Fruit fly (Drosophila melanogaster): ENCODE data around the gene CG8312.

CG8312 gene

dm6 chr3R:9590952-9591532 is at the start of gene CG8312, which contains the start of gene bocks:
TSS of gene CG8312 (plus strand) at chr3R:9591309.
TSS of gene bocks (minus strand) at chr3R:9591002.
- TF ChIP-seq rn (GFP tag; IDR thresholded peaks at IDR 0.05) (no peak), CG14655 (GFP tag; optimal IDR thresholded peaks at IDR 0.05) (no peak), CG15710 (tag; optimal IDR thresholded peaks at IDR 0.05) (peak; percentile 3), Pif1B (GFP tag; optimal IDR thresholded peaks at IDR 0.05) (no peak), CG8301 (tag; optimal IDR thresholded peaks at IDR 0.05) (no peak)

dm6 chr3R:9543495-9544180 is 47.5 kb upstream of the CG8312 start:
- TF ChIP-seq CG34367 (tag; optimal IDR thresholded peaks at IDR 0.05) = no peak
- TF ChIP-seq CG13204 (GFP tag; optimal IDR thresholded peaks at IDR 0.05) = no peak
- no peak for TF ChIP-seq Ets98B (GFP tag; IDR thresholded peaks at IDR 0.05)
- TF ChIP-seq CG17806 (tag; optimal IDR thresholded peaks at IDR 0.05) = no peak
- no peak for TF ChIP-seq rn (GFP tag; IDR thresholded peaks at IDR 0.05)
- TF ChIP-seq gl (tag; optimal IDR thresholded peaks at IDR 0.05) = no peak
- TF ChIP-seq CG14655 (GFP tag; optimal IDR thresholded peaks at IDR 0.05) = no peak
- no peak for TF ChIP-seq CG15710 (tag; optimal IDR thresholded peaks at IDR 0.05)
- no peak for TF ChIP-seq CG9948 (tag; optimal IDR thresholded peaks at IDR 0.05)
- no peak for TF ChIP-seq CG12605 (GFP tag; IDR thresholded peaks at IDR 0.05)
- TF ChIP-seq CG4496 (GFP tag; IDR thresholded peaks at IDR 0.05) = no peak
- no peak for TF ChIP-seq fd96Ca (GFP tag; IDR thresholded peaks at IDR 0.05)
- no peak for TF ChIP-seq CG8301 (tag; optimal IDR thresholded peaks at IDR 0.05)
- no peak for TF ChIP-seq CG32121 (GFP tag; IDR thresholded peaks at IDR 0.05)
- no peak for TF ChIP-seq Pif1B (GFP tag; optimal IDR thresholded peaks at IDR 0.05)
- TF ChIP-seq Pif1A (GFP tag; optimal IDR thresholded peaks at IDR 0.05) = no peak

- no peak for TF ChIP-seq CG8159 (tag; optimal IDR thresholded peaks at IDR 0.05)
- no peak for TF ChIP-seq Pif1B (GFP tag; optimal IDR thresholded peaks at IDR 0.05)
- TF ChIP-seq CG32121 (GFP tag; IDR thresholded peaks at IDR 0.05) = no peak
- no peak for TF ChIP-seq Ets98B (GFP tag; IDR thresholded peaks at IDR 0.05)
- TF ChIP-seq CG14655 (GFP tag; optimal IDR thresholded peaks at IDR 0.05) = no peak
- no peak for TF ChIP-seq CG13204 (GFP tag; optimal IDR thresholded peaks at IDR 0.05)
- no peak for TF ChIP-seq CG15710 (tag; optimal IDR thresholded peaks at IDR 0.05)
- no peak for TF ChIP-seq rn (GFP tag; IDR thresholded peaks at IDR 0.05)
- no peak for TF ChIP-seq CG9948 (tag; optimal IDR thresholded peaks at IDR 0.05)
- no peak for TF ChIP-seq CG17806 (tag; optimal IDR thresholded peaks at IDR 0.05)
- TF ChIP-seq CG4496 (GFP tag; IDR thresholded peaks at IDR 0.05) = no peak
- TF ChIP-seq D1 (tag; optimal IDR thresholded peaks at IDR 0.05) = no peak
- no peak for TF ChIP-seq Snoo (tag; optimal IDR thresholded peaks at IDR 0.05)
- TF ChIP-seq gl (tag; optimal IDR thresholded peaks at IDR 0.05) = no peak
- TF ChIP-seq CG10348 (GFP tag; IDR thresholded peaks at IDR 0.05) = no peak
- TF ChIP-seq EcR (GFP tag; optimal IDR thresholded peaks at IDR 0.05) = no peak
These were observed 44.2 kb upstream of the CG8312 start for dm6 chr3R:9546808-9547381.

dm6 chr3R:9548769-9549168 is 42.3 kb upstream of the CG8312 start:
- TF ChIP-seq rn (GFP tag; IDR thresholded peaks at IDR 0.05) (no peak), CG8159 (tag; optimal IDR thresholded peaks at IDR 0.05) (no peak), CG34367 (tag; optimal IDR thresholded peaks at IDR 0.05) (no peak), CG15710 (tag; optimal IDR thresholded peaks at IDR 0.05) (no peak), CG32121 (GFP tag; IDR thresholded peaks at IDR 0.05) (no peak), gl (tag; optimal IDR thresholded peaks at IDR 0.05) (no peak), CG13204 (GFP tag; optimal IDR thresholded peaks at IDR 0.05) (no peak), Snoo (tag; optimal IDR thresholded peaks at IDR 0.05) (no peak)

dm6 chr3R:9550265-9551012 is 40.7 kb upstream of the CG8312 start:
- TF ChIP-seq EcR (GFP tag; optimal IDR thresholded peaks at IDR 0.05) (peak; percentile 53), fd96Ca (GFP tag; IDR thresholded peaks at IDR 0.05) (no peak), CG13204 (GFP tag; optimal IDR thresholded peaks at IDR 0.05) (peak; percentile 29), CG10348 (GFP tag; IDR thresholded peaks at IDR 0.05) (no peak), Pif1A (GFP tag; optimal IDR thresholded peaks at IDR 0.05) (peak; percentile 9), Pif1B (GFP tag; optimal IDR thresholded peaks at IDR 0.05) (peak; percentile 60), gl (tag; optimal IDR thresholded peaks at IDR 0.05) (peak; percentile 23)

- peak; percentile 22 for TF ChIP-seq CG17806 (tag; optimal IDR thresholded peaks at IDR 0.05)
- no peak for TF ChIP-seq CG32121 (GFP tag; IDR thresholded peaks at IDR 0.05)
- peak; percentile 97 for TF ChIP-seq EcR (GFP tag; optimal IDR thresholded peaks at IDR 0.05)
- TF ChIP-seq CG9948 (tag; optimal IDR thresholded peaks at IDR 0.05) = no peak
- no peak for TF ChIP-seq CG15710 (tag; optimal IDR thresholded peaks at IDR 0.05)
- no peak for TF ChIP-seq fd96Ca (GFP tag; IDR thresholded peaks at IDR 0.05)
- peak; percentile 23 for TF ChIP-seq gl (tag; optimal IDR thresholded peaks at IDR 0.05)
- no peak for TF ChIP-seq CG14655 (GFP tag; optimal IDR thresholded peaks at IDR 0.05)
- peak; percentile 18 for TF ChIP-seq Pif1B (GFP tag; optimal IDR thresholded peaks at IDR 0.05)
- peak; percentile 57 for TF ChIP-seq Snoo (tag; optimal IDR thresholded peaks at IDR 0.05)
- peak; percentile 1 for TF ChIP-seq CG8301 (tag; optimal IDR thresholded peaks at IDR 0.05)
These were observed 40.0 kb upstream of the CG8312 start for dm6 chr3R:9551013-9551658.

All from whole organism, pupa.